Worm (Caenorhabditis elegans) whole organism, mixed stage, embryonic: ENCODE measurements around the gene ani-2.

ENCODE experiments used
- M03D4.4 ChIP-seq: sonication (generic microtip); optimal IDR thresholded peaks from 2 replicates; lab custom pipeline; 2017; ENCODE audit warnings: mild to moderate bottlenecking, missing genetic modification characterization, missing compliant biosample characterization
- bed-3 ChIP-seq: fragments of 200-800 bp; sonication (Bioruptor generic); optimal IDR thresholded peaks from 3 replicates; lab custom pipeline; 2018; ENCODE audit warnings: mild to moderate bottlenecking, missing genetic modification characterization, moderate library complexity, missing compliant biosample characterization
- blmp-1 ChIP-seq: fragments of 150-350 bp; optimal IDR thresholded peaks from 2 replicates; lab custom pipeline; 2014; ENCODE audit warnings: missing biosample characterization, missing genetic modification characterization
- ceh-39 ChIP-seq: fragments of 150-350 bp; optimal IDR thresholded peaks from 2 replicates; lab custom pipeline; 2014; ENCODE audit warnings: missing biosample characterization, missing genetic modification characterization
- ceh-43 ChIP-seq: fragments of 200-800 bp; sonication (Bioruptor generic); optimal IDR thresholded peaks from 2 replicates; lab custom pipeline; 2018; ENCODE audit warnings: mild to moderate bottlenecking, missing genetic modification characterization, moderate library complexity, missing compliant biosample characterization
- ceh-83 ChIP-seq: fragments of 200-800 bp; sonication (Bioruptor generic); optimal IDR thresholded peaks from 2 replicates; lab custom pipeline; 2018; ENCODE audit warnings: mild to moderate bottlenecking, missing genetic modification characterization, missing compliant biosample characterization
- ces-1 ChIP-seq: fragments of 150-350 bp; optimal IDR thresholded peaks from 2 replicates; lab custom pipeline; 2014; ENCODE audit warnings: missing biosample characterization, missing genetic modification reagents, missing genetic modification characterization
- cnd-1 ChIP-seq: fragments of 200-800 bp; sonication (Bioruptor generic); optimal IDR thresholded peaks from 2 replicates; lab custom pipeline; 2018; ENCODE audit warnings: mild to moderate bottlenecking, missing genetic modification characterization, missing compliant biosample characterization
- drap-1 ChIP-seq: fragments of 200-800 bp; sonication (Bioruptor generic); optimal IDR thresholded peaks from 3 replicates; lab custom pipeline; 2018; ENCODE audit warnings: mild to moderate bottlenecking, missing genetic modification characterization, missing compliant biosample characterization
- elt-1 ChIP-seq: sonication (generic microtip); optimal IDR thresholded peaks from 2 replicates; lab custom pipeline; 2017; ENCODE audit warnings: missing genetic modification characterization, mild to moderate bottlenecking, missing compliant biosample characterization, antibody characterized with exemption, moderate library complexity, borderline replicate concordance; ENCODE audit not compliant: insufficient read depth
- elt-3 ChIP-seq: fragments of 150-350 bp; optimal IDR thresholded peaks from 2 replicates; lab custom pipeline; 2014; ENCODE audit warnings: missing biosample characterization, missing genetic modification characterization
- flh-1 ChIP-seq: fragments of 200-800 bp; sonication (Bioruptor generic); optimal IDR thresholded peaks from 2 replicates; lab custom pipeline; 2018; ENCODE audit warnings: mild to moderate bottlenecking, missing genetic modification characterization, moderate library complexity, missing compliant biosample characterization
- ham-2 ChIP-seq: fragments of 200-800 bp; sonication (Bioruptor generic); optimal IDR thresholded peaks from 2 replicates; lab custom pipeline; 2018; ENCODE audit warnings: mild to moderate bottlenecking, missing genetic modification characterization, missing compliant biosample characterization
- hlh-1 ChIP-seq: fragments of 150-350 bp; optimal IDR thresholded peaks from 2 replicates; lab custom pipeline; 2014; ENCODE audit warnings: missing biosample characterization, missing genetic modification reagents, missing genetic modification characterization
- lin-13 ChIP-seq: fragments of 150-350 bp; optimal IDR thresholded peaks from 2 replicates; lab custom pipeline; 2014; ENCODE audit warnings: missing biosample characterization, missing genetic modification characterization
- lin-32 ChIP-seq: fragments of 200-800 bp; sonication (Bioruptor generic); optimal IDR thresholded peaks from 2 replicates; lab custom pipeline; 2018; ENCODE audit warnings: mild to moderate bottlenecking, missing genetic modification characterization, missing compliant biosample characterization
- lsy-2 ChIP-seq: fragments of 150-350 bp; optimal IDR thresholded peaks from 2 replicates; lab custom pipeline; 2014; ENCODE audit warnings: missing biosample characterization, missing genetic modification characterization
- mab-5 ChIP-seq: fragments of 150-350 bp; optimal IDR thresholded peaks from 2 replicates; lab custom pipeline; 2014; ENCODE audit warnings: missing biosample characterization, missing genetic modification characterization
- mep-1 ChIP-seq: fragments of 150-350 bp; optimal IDR thresholded peaks from 2 replicates; lab custom pipeline; 2017; ENCODE audit warnings: missing biosample characterization, missing genetic modification reagents, missing genetic modification characterization, inconsistent platforms
- mls-2 ChIP-seq: sonication (generic microtip); optimal IDR thresholded peaks from 2 replicates; lab custom pipeline; 2016; ENCODE audit warnings: mild to moderate bottlenecking, missing genetic modification characterization, moderate library complexity, missing compliant biosample characterization
- nhr-12 ChIP-seq: fragments of 150-350 bp; optimal IDR thresholded peaks from 2 replicates; lab custom pipeline; 2014; ENCODE audit warnings: missing biosample characterization, missing genetic modification characterization
- nhr-2 ChIP-seq: fragments of 150-350 bp; optimal IDR thresholded peaks from 2 replicates; lab custom pipeline; 2014; ENCODE audit warnings: missing biosample characterization, missing genetic modification characterization
- nhr-237 ChIP-seq: fragments of 150-350 bp; optimal IDR thresholded peaks from 2 replicates; lab custom pipeline; 2014; ENCODE audit warnings: missing biosample characterization, missing genetic modification characterization
- nhr-28 ChIP-seq: fragments of 150-350 bp; optimal IDR thresholded peaks from 2 replicates; lab custom pipeline; 2014; ENCODE audit warnings: missing biosample characterization, missing genetic modification characterization
- nhr-76 ChIP-seq: sonication (generic microtip); optimal IDR thresholded peaks from 2 replicates; lab custom pipeline; 2017; ENCODE audit warnings: missing biosample characterization, missing genetic modification characterization
- pha-4 ChIP-seq: fragments of 150-350 bp; optimal IDR thresholded peaks from 2 replicates; lab custom pipeline; 2018; ENCODE audit warnings: missing biosample characterization, missing genetic modification reagents, missing genetic modification characterization
- sem-2 ChIP-seq: fragments of 200-800 bp; sonication (Bioruptor generic); optimal IDR thresholded peaks from 2 replicates; lab custom pipeline; 2018; ENCODE audit warnings: mild to moderate bottlenecking, missing genetic modification characterization, missing compliant biosample characterization
- snpc-4 ChIP-seq: fragments of 150-350 bp; optimal IDR thresholded peaks from 2 replicates; lab custom pipeline; 2014; ENCODE audit warnings: missing biosample characterization, missing genetic modification characterization
- sptf-1 ChIP-seq: sonication (generic microtip); optimal IDR thresholded peaks from 2 replicates; lab custom pipeline; 2017; ENCODE audit warnings: mild to moderate bottlenecking, missing genetic modification characterization, moderate library complexity, missing compliant biosample characterization
- tbx-8 ChIP-seq: fragments of 200-800 bp; sonication (Bioruptor generic); optimal IDR thresholded peaks from 2 replicates; lab custom pipeline; 2018; ENCODE audit warnings: mild to moderate bottlenecking, missing genetic modification characterization, moderate library complexity, missing compliant biosample characterization
- unc-120 ChIP-seq: sonication (generic microtip); optimal IDR thresholded peaks from 2 replicates; lab custom pipeline; 2017; ENCODE audit warnings: missing genetic modification characterization, missing compliant biosample characterization; ENCODE audit not compliant: poor library complexity, severe bottlenecking
- unc-39 ChIP-seq: fragments of 150-350 bp; optimal IDR thresholded peaks from 2 replicates; lab custom pipeline; 2014; ENCODE audit warnings: missing biosample characterization, missing genetic modification characterization
- unc-62 ChIP-seq: fragments of 150-350 bp; optimal IDR thresholded peaks from 2 replicates; lab custom pipeline; 2014; ENCODE audit warnings: missing biosample characterization, missing genetic modification reagents, missing genetic modification characterization
- zip-8 ChIP-seq: fragments of 150-350 bp; optimal IDR thresholded peaks from 2 replicates; lab custom pipeline; 2014; ENCODE audit warnings: missing biosample characterization, missing genetic modification characterization
- ztf-11 ChIP-seq: fragments of 150-350 bp; optimal IDR thresholded peaks from 2 replicates; lab custom pipeline; 2014; ENCODE audit warnings: missing biosample characterization, missing genetic modification characterization

The ani-2 gene

ce11 chrII:6351887-6352286 lies 13.3 kb downstream of the ani-2 start, which contains the start of gene C32D5.10:
Gene C32D5.10 (minus strand): TSS chrII:6351987.
- TF ChIP-seq blmp-1 (tag; lab: Kevin White, UChicago) (no peak), unc-62 (GFP tag; lab: Kevin White, UChicago) (no peak), cnd-1 (tag; lab: Kevin White, UChicago) (no peak), ceh-39 (tag; lab: Kevin White, UChicago) (no peak), nhr-28 (tag; lab: Kevin White, UChicago) (no peak), snpc-4 (no peak), lsy-2 (no peak), mls-2 (no peak), lin-32 (GFP tag; lab: Kevin White, UChicago) (no peak), flh-1 (GFP tag; lab: Kevin White, UChicago) (no peak), drap-1 (GFP tag; lab: Kevin White, UChicago) (no peak), zip-8 (no peak), mep-1 (tag; lab: Kevin White, UChicago) (no peak), sem-2 (GFP tag; lab: Kevin White, UChicago) (no peak), elt-1 (tag; lab: Kevin White, UChicago) (no peak), hlh-1 (tag; lab: Kevin White, UChicago) (no peak), ceh-43 (GFP tag; lab: Kevin White, UChicago) (no peak), nhr-2 (tag; lab: Kevin White, UChicago) (no peak)

DNA sequence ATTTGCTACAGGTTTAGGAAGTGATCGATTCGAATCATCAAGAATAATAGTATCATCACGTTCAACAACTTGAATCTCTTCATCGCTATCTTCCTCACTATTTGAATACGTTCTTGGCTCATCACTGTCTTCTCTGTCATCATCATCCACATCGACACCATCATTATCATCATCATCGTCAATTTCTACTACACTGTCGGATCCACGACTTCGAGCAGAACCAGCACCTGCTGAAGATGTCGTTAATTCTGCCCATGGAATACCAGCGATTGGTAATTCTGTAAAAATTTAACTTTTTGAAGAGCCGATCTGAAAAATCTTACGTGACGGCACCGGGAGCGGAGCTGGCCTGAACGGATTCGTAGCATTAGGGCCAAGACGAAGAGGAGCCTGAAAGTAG lies 15.2 kb downstream of the ani-2 start:
- no peak for TF ChIP-seq hlh-1 (tag; lab: Kevin White, UChicago)
- no peak for TF ChIP-seq cnd-1 (tag; lab: Kevin White, UChicago)
- no peak for TF ChIP-seq ham-2 (GFP tag; lab: Kevin White, UChicago)
- no peak for TF ChIP-seq nhr-28 (tag; lab: Kevin White, UChicago)
- TF ChIP-seq ceh-39 (tag; lab: Kevin White, UChicago): no peak
- no peak for TF ChIP-seq bed-3 (GFP tag; lab: Kevin White, UChicago)
- no peak for TF ChIP-seq unc-120 (tag; lab: Kevin White, UChicago)
- TF ChIP-seq lsy-2: no peak
- TF ChIP-seq mls-2: no peak
- TF ChIP-seq snpc-4: no peak
- no peak for TF ChIP-seq unc-62 (GFP tag; lab: Kevin White, UChicago)
- TF ChIP-seq M03D4.4 (tag; lab: Kevin White, UChicago): no peak
- TF ChIP-seq nhr-12: no peak
- TF ChIP-seq zip-8: no peak
- TF ChIP-seq sptf-1 (tag; lab: Kevin White, UChicago): no peak
- no peak for TF ChIP-seq ceh-43 (GFP tag; lab: Kevin White, UChicago)
- no peak for TF ChIP-seq nhr-237 (tag; lab: Kevin White, UChicago)
- TF ChIP-seq blmp-1 (tag; lab: Kevin White, UChicago): no peak
- no peak for TF ChIP-seq lin-32 (GFP tag; lab: Kevin White, UChicago)
- TF ChIP-seq drap-1 (GFP tag; lab: Kevin White, UChicago): no peak

DNA sequence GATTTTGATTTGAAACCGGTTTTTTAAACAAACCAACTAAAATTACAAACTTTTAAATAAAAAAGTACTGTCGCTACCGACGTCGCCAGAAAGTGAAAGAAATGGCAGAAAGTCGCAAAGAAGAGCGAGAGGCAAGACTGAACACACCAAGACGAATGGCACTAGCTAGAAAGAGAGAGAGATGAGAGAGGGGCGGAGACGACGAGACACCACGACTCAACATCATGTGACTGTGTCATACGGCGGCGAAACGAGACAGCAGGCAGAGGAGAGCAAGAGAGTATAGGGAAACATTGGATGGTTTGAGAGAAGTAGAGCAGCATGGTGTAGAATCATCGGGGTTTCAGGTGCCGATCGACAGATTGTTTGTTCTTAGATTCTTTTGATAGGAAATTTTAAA lies 16.8 kb downstream of the ani-2 start:
- TF ChIP-seq blmp-1 (tag; lab: Kevin White, UChicago) (peak; percentile 31), mep-1 (tag; lab: Kevin White, UChicago) (peak; percentile 74), ces-1 (GFP tag; lab: Kevin White, UChicago) (no peak), flh-1 (GFP tag; lab: Kevin White, UChicago) (no peak), nhr-76 (tag; lab: Kevin White, UChicago) (no peak), hlh-1 (tag; lab: Kevin White, UChicago) (peak; percentile 87), elt-1 (tag; lab: Kevin White, UChicago) (no peak), snpc-4 (no peak), nhr-28 (tag; lab: Kevin White, UChicago) (no peak), pha-4 (peak; percentile 91), ceh-39 (tag; lab: Kevin White, UChicago) (no peak), ztf-11 (tag; lab: Kevin White, UChicago) (peak; percentile 25), unc-120 (tag; lab: Kevin White, UChicago) (peak; percentile 36), bed-3 (GFP tag; lab: Kevin White, UChicago) (no peak), lin-32 (GFP tag; lab: Kevin White, UChicago) (no peak), cnd-1 (tag; lab: Kevin White, UChicago) (no peak), tbx-8 (GFP tag; lab: Kevin White, UChicago) (no peak), unc-39 (tag; lab: Kevin White, UChicago) (no peak), mls-2 (no peak), sem-2 (GFP tag; lab: Kevin White, UChicago) (no peak), M03D4.4 (tag; lab: Kevin White, UChicago) (peak; percentile 12), nhr-237 (tag; lab: Kevin White, UChicago) (peak; percentile 29), lsy-2 (peak; percentile 53), unc-62 (GFP tag; lab: Kevin White, UChicago) (peak; percentile 83), lin-13 (tag; lab: Kevin White, UChicago) (peak; percentile 4), nhr-2 (tag; lab: Kevin White, UChicago) (peak; percentile 22), mab-5 (tag; lab: Kevin White, UChicago) (no peak), elt-3 (tag; lab: Kevin White, UChicago) (no peak), drap-1 (GFP tag; lab: Kevin White, UChicago) (no peak), ceh-43 (GFP tag; lab: Kevin White, UChicago) (no peak), ceh-83 (GFP tag; lab: Kevin White, UChicago) (no peak), ham-2 (GFP tag; lab: Kevin White, UChicago) (peak; percentile 68)
